Worm (Caenorhabditis elegans): Measurements from ENCODE around the gene bas-1.

ce11 chrIII:5573694-5574093 lies 38.4 kb upstream of the bas-1 start, which contains the start of gene molo-1:
- TF ChIP-seq nhr-28 (tag; optimal IDR thresholded peaks at IDR 0.05), result no peak
- no peak for TF ChIP-seq zag-1 (tag; optimal IDR thresholded peaks at IDR 0.05)
